Worm (Caenorhabditis elegans): Measurements from ENCODE around the gene nrx-1.

- TF ChIP-seq ceh-82 (tag; optimal IDR thresholded peaks at IDR 0.05) (no peak), nhr-25 (tag; optimal IDR thresholded peaks at IDR 0.05) (no peak), ceh-9 (tag; optimal IDR thresholded peaks at IDR 0.05) (no peak)
Observed at ce11 chrV:10889774-10890173, 65.0 kb downstream of the nrx-1 start.
